Fruit fly (Drosophila melanogaster): ENCODE results near the gene ssx.

Gene ssx

DNA sequence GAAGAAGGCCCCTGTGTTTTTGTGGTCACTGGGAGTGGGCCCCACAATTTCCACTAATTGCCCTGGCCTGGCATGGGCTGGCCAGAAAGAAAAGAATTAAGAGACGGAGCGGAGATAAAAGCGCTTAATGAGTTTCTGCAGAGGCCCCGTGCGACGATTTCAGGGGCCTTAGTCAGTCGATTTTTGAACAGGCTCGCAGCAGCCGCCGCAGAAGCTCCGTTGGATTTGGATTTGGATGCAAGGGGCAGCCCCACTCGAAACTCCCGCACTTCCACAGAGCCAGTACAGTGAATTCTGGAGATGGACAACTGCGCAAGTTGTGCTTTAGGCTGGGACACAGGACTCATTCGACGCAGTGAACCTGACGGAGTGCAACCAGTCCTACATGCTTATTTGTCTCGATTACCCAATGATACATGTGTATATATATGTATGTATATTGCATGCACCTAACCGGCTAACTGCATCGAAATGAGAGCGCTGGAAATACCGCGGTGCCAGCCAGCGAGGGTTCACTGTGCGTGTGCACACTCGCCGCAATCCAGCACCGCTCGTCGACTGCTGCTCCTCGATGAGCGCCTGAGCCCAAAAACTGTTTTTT, 28.2 kb downstream of the ssx start (continued):
- TF ChIP-seq Fer1 (GFP tag; optimal IDR thresholded peaks at IDR 0.05) = peak; percentile 57
- TF ChIP-seq CG9797 (GFP tag; optimal IDR thresholded peaks at IDR 0.05) = no peak
- peak; percentile 65 for TF ChIP-seq ken (GFP tag; IDR thresholded peaks at IDR 0.05)
- TF ChIP-seq Neu2 (GFP tag; optimal IDR thresholded peaks at IDR 0.05; ENCODE audit: borderline replicate concordance) = no peak
- 0 out of 2 replicates have a peak, but pooled peaks have one; percentile 18 for TF ChIP-seq toy (GFP tag; IDR thresholded peaks at IDR 0.05)
- TF ChIP-seq CG14667 (GFP tag; IDR thresholded peaks at IDR 0.05) = 0 out of 2 replicates have a peak, but pooled peaks have one; percentile 44
- TF ChIP-seq pzg (GFP tag; optimal IDR thresholded peaks at IDR 0.05) = no peak
- TF ChIP-seq ranshi (GFP tag; IDR thresholded peaks at IDR 0.05) = peak; percentile 64; the same call in 1 of the 2 replicates
- no peak for TF ChIP-seq slp2 (GFP tag; optimal IDR thresholded peaks at IDR 0.05)
- TF ChIP-seq nom (GFP tag; optimal IDR thresholded peaks at IDR 0.05) = peak; percentile 56
- TF ChIP-seq Nf-YC (tag; optimal IDR thresholded peaks at IDR 0.05) = peak; percentile 15
- no peak for TF ChIP-seq Dip2 (GFP tag; IDR thresholded peaks at IDR 0.05)
- TF ChIP-seq CG18599 (GFP tag; optimal IDR thresholded peaks at IDR 0.05) = peak; percentile 72
- TF ChIP-seq Antp (GFP tag; optimal IDR thresholded peaks at IDR 0.05) = peak; percentile 65
- peak; percentile 2 for TF ChIP-seq gcm (GFP tag; optimal IDR thresholded peaks at IDR 0.05)
- no peak for TF ChIP-seq HLHmδ (GFP tag; optimal IDR thresholded peaks at IDR 0.05)
- TF ChIP-seq CG8944 (GFP tag; optimal IDR thresholded peaks at IDR 0.05) = peak; percentile 53
- peak; percentile 60 for TF ChIP-seq HLH3B (GFP tag; IDR thresholded peaks at IDR 0.05)
- peak; percentile 54 for TF ChIP-seq Abd-B (GFP tag; optimal IDR thresholded peaks at IDR 0.05)
- peak; percentile 56 for TF ChIP-seq Fer3 (tag; optimal IDR thresholded peaks at IDR 0.05)
- peak; percentile 32; the same call in 1 of the 2 replicates for TF ChIP-seq gt (GFP tag; IDR thresholded peaks at IDR 0.05)
- no peak for TF ChIP-seq D (optimal IDR thresholded peaks at IDR 0.05)
- peak; percentile 58 for TF ChIP-seq D (GFP tag; optimal IDR thresholded peaks at IDR 0.05)
- no peak for TF ChIP-seq CG3407 (GFP tag; optimal IDR thresholded peaks at IDR 0.05)
- TF ChIP-seq E2f2 (GFP tag; IDR thresholded peaks at IDR 0.05) = peak; percentile 45; the same call in 1 of the 2 replicates
- peak; percentile 55 for TF ChIP-seq CG3281 (GFP tag; optimal IDR thresholded peaks at IDR 0.05)
- peak; percentile 56; the same call in 2 of the 3 replicates for TF ChIP-seq jigr1 (GFP tag; IDR thresholded peaks at IDR 0.05)
- no peak for TF ChIP-seq CG6765 (GFP tag; optimal IDR thresholded peaks at IDR 0.05)
- TF ChIP-seq lola (GFP tag; optimal IDR thresholded peaks at IDR 0.05) = peak in 1 of 3 experiments; percentile 38
- TF ChIP-seq HHEX (GFP tag; optimal IDR thresholded peaks at IDR 0.05) = peak; percentile 40
- peak; percentile 55 for TF ChIP-seq CG2875 (GFP tag; optimal IDR thresholded peaks at IDR 0.05)
- TF ChIP-seq Dbx (GFP tag; IDR thresholded peaks at IDR 0.05) = no peak; the same call in 2 of the 3 replicates
- no peak for TF ChIP-seq CG15479 (GFP tag; optimal IDR thresholded peaks at IDR 0.05)
- no peak for TF ChIP-seq amos (GFP tag; IDR thresholded peaks at IDR 0.05; ENCODE audit: partially characterized antibody)
- TF ChIP-seq CG4707 (GFP tag; optimal IDR thresholded peaks at IDR 0.05) = peak; percentile 20
- TF ChIP-seq CG9609 (GFP tag; optimal IDR thresholded peaks at IDR 0.05) = peak; percentile 28
- TF ChIP-seq lab (GFP tag; optimal IDR thresholded peaks at IDR 0.05) = peak; percentile 65
- TF ChIP-seq sd (tag; optimal IDR thresholded peaks at IDR 0.05) = no peak
- peak in 1 of 2 experiments; percentile 64 for TF ChIP-seq bsh (GFP tag; optimal IDR thresholded peaks at IDR 0.05)
- TF ChIP-seq kah (GFP tag; optimal IDR thresholded peaks at IDR 0.05) = no peak
- TF ChIP-seq Eip74EF (GFP tag; optimal IDR thresholded peaks at IDR 0.05) = no peak
- peak; percentile 50 for TF ChIP-seq Bdp1 (GFP tag; optimal IDR thresholded peaks at IDR 0.05)
- TF ChIP-seq CkIIα-i1 (GFP tag; IDR thresholded peaks at IDR 0.05) = no peak
- peak; percentile 71 for TF ChIP-seq CG7839 (tag; optimal IDR thresholded peaks at IDR 0.05)
- no peak for TF ChIP-seq CG8765 (GFP tag; IDR thresholded peaks at IDR 0.05)
- TF ChIP-seq CG6683 (GFP tag; optimal IDR thresholded peaks at IDR 0.05) = no peak
- TF ChIP-seq eve (GFP tag; optimal IDR thresholded peaks at IDR 0.05) = no peak
- no peak for TF ChIP-seq CG4360 (GFP tag; IDR thresholded peaks at IDR 0.05)

Measured in whole organism, embryonic.